Worm (Caenorhabditis elegans) whole organism, L4/young adult: ENCODE results near the gene Y46D2A.3.

Experiments
- dao-5 ChIP-seq: sonication (generic microtip); optimal IDR thresholded peaks from 2 replicates; lab custom pipeline; 2016; ENCODE audit warnings: missing genotype, missing genetic modification characterization, moderate library complexity, missing compliant biosample characterization
- him-1 ChIP-seq: sonication (generic microtip); optimal IDR thresholded peaks from 2 replicates; lab custom pipeline; 2016; ENCODE audit warnings: missing genotype, missing genetic modification reagents, missing genetic modification characterization, missing compliant biosample characterization

- TF ChIP-seq him-1 (tag; lab: Kevin White, UChicago) (no peak), dao-5 (tag; lab: Kevin White, UChicago) (no peak)
These were observed 13.8 kb upstream of the Y46D2A.3 start for ce11 chrII:3340818-3341217.
